Worm (Caenorhabditis elegans) whole organism, midembryonic: ENCODE data around the gene F43C11.2.

ENCODE experiments used
- flt-1 ChIP-seq: fragments of 200-800 bp; sonication (Bioruptor generic); IDR thresholded peaks from 2 replicates; pipeline ENCODE4 v1.3.6; 2022; ENCODE audit warnings: missing genetic modification characterization, missing compliant biosample characterization
- med-1 ChIP-seq: sonication (generic microtip); optimal IDR thresholded peaks from 2 replicates; lab custom pipeline; 2017; ENCODE audit warnings: missing genetic modification characterization, mild to moderate bottlenecking, missing compliant biosample characterization, antibody characterized with exemption, missing genetic modification reagents; ENCODE audit not compliant: insufficient read depth

ce11 chrII:2393821-2394220 is 39.2 kb downstream of the F43C11.2 start, which contains the start of gene F16G10.11:
- TF ChIP-seq med-1 (GFP tag; lab: Kevin White, UChicago) (no peak), flt-1 (no peak)
